Worm (Caenorhabditis elegans): ENCODE results near the gene R02F2.1.

The R02F2.1 gene

ce11 chrIII:5504164-5504563 lies 2.5 kb downstream of the R02F2.1 start (continued):
- TF ChIP-seq mdl-1 (tag; optimal IDR thresholded peaks at IDR 0.05) (peak in 1 of 2 experiments; percentile 41), php-3 (GFP tag; IDR thresholded peaks at IDR 0.05) (0 out of 2 replicates have a peak, but pooled peaks have one; percentile 40), nhr-102 (tag; optimal IDR thresholded peaks at IDR 0.05) (no peak), lir-3 (tag; optimal IDR thresholded peaks at IDR 0.05) (no peak), ztf-11 (tag; optimal IDR thresholded peaks at IDR 0.05) (no peak), dmd-6 (GFP tag; IDR thresholded peaks at IDR 0.05) (peak; percentile 13; the same call in 1 of the 2 replicates), lin-38 (GFP tag; IDR thresholded peaks at IDR 0.05) (no peak), ceh-20 (GFP tag; IDR thresholded peaks at IDR 0.05) (no peak), nhr-111 (GFP tag; optimal IDR thresholded peaks at IDR 0.05) (no peak), mxl-3 (GFP tag; optimal IDR thresholded peaks at IDR 0.05) (peak; percentile 35), tra-1 (GFP tag; IDR thresholded peaks at IDR 0.05) (no peak), daf-12 (tag; optimal IDR thresholded peaks at IDR 0.05) (no peak), dpl-1 (GFP tag; optimal IDR thresholded peaks at IDR 0.05) (peak; percentile 44), duxl-1 (tag; optimal IDR thresholded peaks at IDR 0.05; ENCODE audit: poor library complexity) (no peak), nhr-28 (tag; optimal IDR thresholded peaks at IDR 0.05) (peak; percentile 43), dmd-8 (GFP tag; IDR thresholded peaks at IDR 0.05) (no peak), zfp-3 (GFP tag; conservative IDR thresholded peaks at IDR 0.05) (0 out of 2 replicates have a peak, but pooled peaks have one; percentile 7), egl-43 (GFP tag; IDR thresholded peaks at IDR 0.05) (no peak), nhr-25 (tag; optimal IDR thresholded peaks at IDR 0.05; ENCODE audit: borderline replicate concordance, insufficient read depth) (peak; percentile 56), Y75B8A.6 (GFP tag; IDR thresholded peaks at IDR 0.05) (no peak), vab-7 (GFP tag; IDR thresholded peaks at IDR 0.05) (no peak), unc-62 (GFP tag; optimal IDR thresholded peaks at IDR 0.05 in 1 of 2) (no peak), unc-62 (tag; optimal IDR thresholded peaks at IDR 0.05) (no peak), F26F4.8 (GFP tag; conservative IDR thresholded peaks at IDR 0.05) (no peak), F37D6.2 (tag; optimal IDR thresholded peaks at IDR 0.05) (no peak), lin-1 (GFP tag; IDR thresholded peaks at IDR 0.05) (peak; percentile 50; the same call in 1 of the 2 replicates), cey-2 (tag; optimal IDR thresholded peaks at IDR 0.05; ENCODE audit: borderline replicate concordance, insufficient read depth) (no peak), dve-1 (tag; optimal IDR thresholded peaks at IDR 0.05; ENCODE audit: insufficient read depth) (peak; percentile 77), ceh-32 (tag; optimal IDR thresholded peaks at IDR 0.05; ENCODE audit: poor library complexity) (no peak), spr-3 (GFP tag; optimal IDR thresholded peaks at IDR 0.05) (no peak), hmg-1.1 (GFP tag; IDR thresholded peaks at IDR 0.05) (peak; percentile 36; the same call in 1 of the 2 replicates), attf-4 (tag; optimal IDR thresholded peaks at IDR 0.05) (no peak), nhr-41 (GFP tag; IDR thresholded peaks at IDR 0.05) (no peak), aly-2 (tag; optimal IDR thresholded peaks at IDR 0.05) (no peak), ztf-7 (tag; optimal IDR thresholded peaks at IDR 0.05) (no peak), nhr-6 (tag; optimal IDR thresholded peaks at IDR 0.05) (peak; percentile 35), mdt-29 (GFP tag; IDR thresholded peaks at IDR 0.05) (no peak), daf-19 (GFP tag; conservative IDR thresholded peaks at IDR 0.05) (no peak), ctbp-1 (GFP tag; IDR thresholded peaks at IDR 0.05) (peak; percentile 43; the same call in 1 of the 2 replicates), lin-29 (GFP tag; IDR thresholded peaks at IDR 0.05) (no peak), Y105C5A.15 (GFP tag; IDR thresholded peaks at IDR 0.05) (no peak), sdz-12 (GFP tag; optimal IDR thresholded peaks at IDR 0.05) (no peak), ZK546.5 (tag; optimal IDR thresholded peaks at IDR 0.05) (no peak), egl-27 (tag; optimal IDR thresholded peaks at IDR 0.05) (no peak), fkh-10 (GFP tag; optimal IDR thresholded peaks at IDR 0.05) (peak; percentile 30), gei-8 (GFP tag; optimal IDR thresholded peaks at IDR 0.05) (no peak), ceh-82 (tag; optimal IDR thresholded peaks at IDR 0.05) (no peak), ces-1 (GFP tag; optimal IDR thresholded peaks at IDR 0.05) (peak; percentile 43), T20F7.1 (GFP tag; optimal IDR thresholded peaks at IDR 0.05) (peak; percentile 19), zag-1 (tag; optimal IDR thresholded peaks at IDR 0.05) (no peak), lim-7 (GFP tag; IDR thresholded peaks at IDR 0.05) (no peak)
